Worm (Caenorhabditis elegans) whole organism, L1 larva: ENCODE data around the gene skr-21.

ENCODE experiments used
- alr-1 ChIP-seq: fragments of 200-800 bp; sonication (Bioruptor generic); optimal IDR thresholded peaks from 2 replicates; lab custom pipeline; 2018; ENCODE audit warnings: borderline replicate concordance, mild to moderate bottlenecking, missing genetic modification characterization, missing compliant biosample characterization
- ama-1 ChIP-seq: fragments of 150-350 bp; optimal IDR thresholded peaks from 2 replicates; lab custom pipeline; 2014
- ces-1 ChIP-seq: fragments of 150-350 bp; optimal IDR thresholded peaks from 2 replicates; lab custom pipeline; 2014; ENCODE audit warnings: missing biosample characterization, missing genetic modification reagents, missing genetic modification characterization
- egl-27 ChIP-seq, 2 experiments: fragments of 150-350 bp in 1 of 2; sonication (generic microtip); optimal IDR thresholded peaks; 3 replicates each; lab custom pipeline; 2017 to 2018; ENCODE audit warnings: missing biosample characterization in 2 of 2, missing genetic modification characterization in 2 of 2, missing genetic modification reagents in 2 of 2
- elt-2 ChIP-seq: sonication (generic microtip); optimal IDR thresholded peaks from 2 replicates; lab custom pipeline; 2016; ENCODE audit warnings: missing genetic modification characterization, mild to moderate bottlenecking, inconsistent platforms, missing compliant biosample characterization, missing genetic modification reagents
- lsy-2 ChIP-seq, 2 experiments: fragments of 150-350 bp; optimal IDR thresholded peaks; 2 replicates each; lab custom pipeline; 2014; ENCODE audit warnings: missing biosample characterization in 2 of 2, missing genetic modification characterization in 2 of 2
- nhr-237 ChIP-seq: fragments of 150-350 bp; optimal IDR thresholded peaks from 2 replicates; lab custom pipeline; 2014; ENCODE audit warnings: missing biosample characterization, missing genetic modification characterization
- snpc-4 ChIP-seq: fragments of 150-350 bp; optimal IDR thresholded peaks from 2 replicates; lab custom pipeline; 2014; ENCODE audit warnings: missing biosample characterization, missing genetic modification characterization
- unc-130 ChIP-seq: fragments of 150-350 bp; optimal IDR thresholded peaks from 2 replicates; lab custom pipeline; 2017; ENCODE audit warnings: missing biosample characterization, missing genetic modification characterization, inconsistent platforms
- ztf-4 ChIP-seq: fragments of 150-350 bp; optimal IDR thresholded peaks from 2 replicates; lab custom pipeline; 2014; ENCODE audit warnings: missing biosample characterization, missing genetic modification characterization

DNA sequence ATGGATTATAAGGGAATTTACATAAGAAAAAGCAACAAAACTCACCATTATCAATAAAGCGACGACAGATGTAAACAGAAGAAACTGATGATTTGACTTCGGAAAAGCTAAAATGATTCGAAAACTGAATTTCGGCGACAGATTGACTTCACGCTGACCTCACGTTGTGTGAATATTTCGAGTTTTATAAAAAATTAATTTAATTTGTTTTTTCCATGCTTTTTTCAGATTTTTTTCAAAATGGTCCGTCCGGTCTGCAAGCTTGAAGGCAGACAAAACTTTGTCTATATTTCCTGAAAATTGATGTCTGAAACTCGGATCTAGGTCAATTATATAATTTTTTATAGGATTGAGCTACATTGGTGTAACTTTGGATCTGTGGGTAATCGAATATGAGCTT is 15.8 kb upstream of the skr-21 start, which contains the start of gene K08H2.5:
- TF ChIP-seq alr-1 (tag; lab: Kevin White, UChicago) (no peak), ztf-4 (tag; lab: Kevin White, UChicago) (no peak), elt-2 (tag; lab: Kevin White, UChicago) (no peak), ces-1 (no peak), lsy-2 (tag; optimal IDR thresholded peaks at IDR 0.05; lab: Kevin White, UChicago) (no peak), snpc-4 (tag; lab: Kevin White, UChicago) (no peak), egl-27 (tag; optimal IDR thresholded peaks at IDR 0.05; lab: Kevin White, UChicago) (no peak), unc-130 (tag; lab: Kevin White, UChicago) (no peak), nhr-237 (tag; lab: Kevin White, UChicago) (no peak), ama-1 (lab: Kevin White, UChicago) (no peak)
